Fruit fly (Drosophila melanogaster): ENCODE data around the gene Ent1.

Ent1 gene

DNA sequence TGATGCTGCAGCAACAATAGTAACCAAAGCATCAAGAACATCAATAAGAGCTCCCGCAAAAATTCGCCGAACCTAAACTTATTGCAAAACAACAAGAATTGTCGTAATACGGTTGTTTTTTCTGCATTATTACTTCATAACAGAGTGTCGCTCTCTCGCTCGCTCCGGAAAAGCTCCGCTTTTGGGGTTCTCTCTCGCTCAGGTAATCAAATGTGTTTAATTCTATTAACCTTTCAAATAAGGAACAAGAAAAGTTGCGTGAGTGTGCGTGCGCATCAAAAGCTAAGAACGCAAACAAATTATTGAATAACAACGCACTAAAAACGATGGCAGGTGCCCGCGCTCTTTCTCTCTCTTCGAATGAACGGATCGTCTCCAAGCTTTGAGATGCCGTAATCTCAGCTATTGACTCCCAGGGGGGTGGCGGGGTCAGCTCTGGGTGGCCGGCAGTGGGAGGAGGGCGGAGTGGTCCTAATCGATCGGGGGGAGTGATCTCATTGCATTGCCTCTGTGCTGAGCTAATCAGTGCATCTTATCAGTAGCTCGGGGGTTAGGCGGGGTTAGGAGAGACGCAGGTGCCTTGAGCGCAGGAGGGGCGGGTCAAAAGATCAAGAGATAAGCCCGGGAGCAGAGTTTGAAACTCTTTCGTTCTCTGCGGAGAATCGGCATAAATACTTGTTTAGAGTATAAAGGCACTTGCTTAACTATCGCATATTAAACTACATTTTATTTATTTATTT lies 51.3 kb downstream of the Ent1 start:
- TF ChIP-seq Hr96 (GFP tag; optimal IDR thresholded peaks at IDR 0.05) = no peak
- TF ChIP-seq CG33017 (tag; optimal IDR thresholded peaks at IDR 0.05) = no peak
- peak; percentile 41 for TF ChIP-seq ovo (GFP tag; optimal IDR thresholded peaks at IDR 0.05)
- TF ChIP-seq Crg-1 (GFP tag; optimal IDR thresholded peaks at IDR 0.05) = no peak
- TF ChIP-seq CG14711 (tag; optimal IDR thresholded peaks at IDR 0.05) = no peak
- no peak for TF ChIP-seq toe (GFP tag; optimal IDR thresholded peaks at IDR 0.05)
- no peak for TF ChIP-seq bab1 (GFP tag; optimal IDR thresholded peaks at IDR 0.05)
- peak; percentile 33 for TF ChIP-seq cic (GFP tag; optimal IDR thresholded peaks at IDR 0.05)
- TF ChIP-seq cnc (optimal IDR thresholded peaks at IDR 0.05) = no peak
- TF ChIP-seq pad (GFP tag; optimal IDR thresholded peaks at IDR 0.05) = peak; percentile 39
- no peak for TF ChIP-seq Mnt (GFP tag; optimal IDR thresholded peaks at IDR 0.05)

DNA sequence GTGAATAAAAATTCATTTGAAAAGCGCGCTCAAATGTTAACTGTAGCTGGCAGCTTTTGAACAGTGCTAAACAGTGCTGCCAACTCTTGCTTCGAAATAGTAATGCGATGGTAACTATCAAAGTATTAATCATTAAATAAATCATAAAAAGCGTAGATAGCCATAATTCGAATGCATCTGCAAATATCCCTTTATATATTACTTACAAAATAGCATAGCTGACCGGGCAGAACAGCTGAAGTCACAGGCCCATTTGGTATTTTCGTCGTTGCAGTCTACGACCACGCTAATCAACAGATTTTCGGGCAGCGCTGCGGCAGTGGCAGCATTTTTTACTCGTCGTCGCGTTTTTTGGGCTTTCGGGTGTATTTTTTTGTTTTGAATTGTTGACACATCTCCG lies 52.0 kb downstream of the Ent1 start, which contains the start of gene Plc21C:
TSS of gene Plc21C (plus strand) at position 290 of the 400 bp plus-strand sequence.
- TF ChIP-seq CG33017 (tag; optimal IDR thresholded peaks at IDR 0.05) (peak; percentile 45), Mnt (GFP tag; optimal IDR thresholded peaks at IDR 0.05) (peak; percentile 43), cnc (optimal IDR thresholded peaks at IDR 0.05) (no peak), Crg-1 (GFP tag; optimal IDR thresholded peaks at IDR 0.05) (peak; percentile 22), CG7045 (GFP tag; optimal IDR thresholded peaks at IDR 0.05) (peak; percentile 4), Clk (GFP tag; optimal IDR thresholded peaks at IDR 0.05) (no peak), ovo (GFP tag; optimal IDR thresholded peaks at IDR 0.05) (peak; percentile 82), CG14711 (tag; optimal IDR thresholded peaks at IDR 0.05) (peak; percentile 45), CG11617 (GFP tag; optimal IDR thresholded peaks at IDR 0.05) (peak; percentile 24), CG12768 (GFP tag; optimal IDR thresholded peaks at IDR 0.05) (no peak), kay (GFP tag; ENCODE audit: borderline replicate concordance) (no peak), pad (GFP tag; optimal IDR thresholded peaks at IDR 0.05) (peak; percentile 28), CG1620 (GFP tag; optimal IDR thresholded peaks at IDR 0.05) (peak; percentile 74), CG5204 (GFP tag; optimal IDR thresholded peaks at IDR 0.05) (no peak), Hr96 (GFP tag; optimal IDR thresholded peaks at IDR 0.05) (no peak), bab1 (GFP tag; optimal IDR thresholded peaks at IDR 0.05) (peak; percentile 75), cic (GFP tag; optimal IDR thresholded peaks at IDR 0.05) (peak; percentile 35), CG7101 (tag; optimal IDR thresholded peaks at IDR 0.05) (peak; percentile 16), tj (GFP tag; optimal IDR thresholded peaks at IDR 0.05) (no peak), toe (GFP tag; optimal IDR thresholded peaks at IDR 0.05) (peak; percentile 79)
